Worm (Caenorhabditis elegans): ENCODE results near the gene cyb-1.

cyb-1 gene

DNA sequence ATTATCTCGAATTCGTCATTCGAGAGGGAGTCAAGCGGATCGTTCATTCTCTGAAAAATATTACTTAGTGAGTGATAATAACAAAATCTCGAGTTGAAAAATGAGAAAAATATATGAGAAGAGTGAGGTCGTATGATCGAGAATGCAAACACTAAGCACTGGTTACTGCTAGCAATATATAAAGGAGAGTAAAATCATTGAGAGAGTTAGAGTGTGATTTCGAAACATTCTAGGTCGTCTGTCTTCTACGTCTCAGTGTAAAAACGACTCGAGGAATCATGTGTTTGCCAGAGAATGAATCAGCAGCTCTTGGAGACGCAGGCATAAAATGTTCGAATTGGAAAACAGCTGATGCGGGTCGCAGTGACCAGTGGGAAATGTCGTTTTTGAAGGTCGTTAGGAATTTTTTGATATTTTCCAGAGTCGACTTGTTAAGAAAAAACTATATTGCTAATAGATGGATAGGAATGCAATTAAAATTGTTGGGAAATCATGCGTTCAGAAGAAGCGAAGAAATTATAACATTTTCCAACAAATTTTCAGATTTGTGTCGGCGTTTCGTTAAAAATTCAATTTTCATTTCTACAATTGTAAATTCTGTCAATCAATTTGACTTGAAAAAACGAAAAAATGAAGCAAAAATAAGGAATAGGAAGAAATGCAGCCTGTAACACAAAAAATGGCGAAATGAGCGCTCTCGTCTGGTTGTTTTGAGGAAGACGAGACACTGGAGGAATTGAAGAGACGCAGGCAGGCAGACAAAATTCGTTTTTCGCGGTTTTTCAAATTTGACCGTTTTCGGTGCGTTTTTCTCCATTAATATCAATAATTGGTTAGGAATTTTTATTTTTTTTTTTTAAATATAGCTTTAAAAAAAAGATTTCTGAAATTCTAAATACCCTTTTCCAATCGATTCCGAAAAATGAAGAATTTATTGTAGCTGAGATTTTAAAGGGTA is 37.7 kb upstream of the cyb-1 start, which contains the start of gene allo-1 (continued):
- TF ChIP-seq F16B12.6 (tag; optimal IDR thresholded peaks at IDR 0.05) = no peak
- TF ChIP-seq nhr-237 (tag; optimal IDR thresholded peaks at IDR 0.05) = no peak
- TF ChIP-seq tbx-2 (tag; optimal IDR thresholded peaks at IDR 0.05) = peak; percentile 33
- TF ChIP-seq mab-9 (GFP tag; IDR thresholded peaks at IDR 0.05) = no peak
- no peak for TF ChIP-seq lin-15B (tag; optimal IDR thresholded peaks at IDR 0.05)
- no peak for TF ChIP-seq fkh-10 (GFP tag; optimal IDR thresholded peaks at IDR 0.05)
- no peak for TF ChIP-seq ets-5 (GFP tag; IDR thresholded peaks at IDR 0.05)
- TF ChIP-seq ceh-82 (tag; optimal IDR thresholded peaks at IDR 0.05) = peak in 1 of 3 experiments; percentile 77
- TF ChIP-seq nhr-85 (tag) = peak; percentile 94
- TF ChIP-seq zip-4 (GFP tag; optimal IDR thresholded peaks at IDR 0.05) = peak; percentile 2
- no peak for TF ChIP-seq vab-15 (tag; optimal IDR thresholded peaks at IDR 0.05)
- peak; percentile 66 to 86 for TF ChIP-seq lsy-2 (tag; optimal IDR thresholded peaks at IDR 0.05)
- TF ChIP-seq unc-62 (GFP tag; optimal IDR thresholded peaks at IDR 0.05) = no peak
- peak; percentile 52 for TF ChIP-seq hpl-2 (GFP tag; optimal IDR thresholded peaks at IDR 0.05)
- peak; percentile 70 for TF ChIP-seq nhr-19 (GFP tag; conservative IDR thresholded peaks at IDR 0.05)
- TF ChIP-seq zag-1 (tag; optimal IDR thresholded peaks at IDR 0.05) = no peak
- no peak for TF ChIP-seq ztf-4 (tag; optimal IDR thresholded peaks at IDR 0.05)
- peak; percentile 82 to 88 (median 85) for TF ChIP-seq dpl-1 (GFP tag; optimal IDR thresholded peaks at IDR 0.05)
- TF ChIP-seq snu-23 (GFP tag; optimal IDR thresholded peaks at IDR 0.05) = peak; percentile 75
- TF ChIP-seq elt-3 (tag; optimal IDR thresholded peaks at IDR 0.05) = peak in 2 of 6 experiments; percentile 46 to 77
- no peak for TF ChIP-seq ceh-8 (GFP tag; optimal IDR thresholded peaks at IDR 0.05)
- no peak for TF ChIP-seq nhr-76 (tag; optimal IDR thresholded peaks at IDR 0.05)
- TF ChIP-seq sup-37 (GFP tag; optimal IDR thresholded peaks at IDR 0.05) = no peak
- TF ChIP-seq unc-30 (tag; optimal IDR thresholded peaks at IDR 0.05) = no peak
- TF ChIP-seq lir-3 (tag; optimal IDR thresholded peaks at IDR 0.05; ENCODE audit: poor library complexity) = peak; percentile 40
- no peak for TF ChIP-seq aly-2 (tag; optimal IDR thresholded peaks at IDR 0.05)
- TF ChIP-seq lin-35 (GFP tag; optimal IDR thresholded peaks at IDR 0.05) = peak; percentile 79 to 90
- TF ChIP-seq lin-14 (GFP tag; optimal IDR thresholded peaks at IDR 0.05) = peak; percentile 97
- peak; percentile 53 for TF ChIP-seq nhr-47 (tag; optimal IDR thresholded peaks at IDR 0.05)
- TF ChIP-seq mdl-1 (tag; optimal IDR thresholded peaks at IDR 0.05) = peak in 1 of 2 experiments; percentile 83
- peak; percentile 32 for TF ChIP-seq nhr-77 (tag; optimal IDR thresholded peaks at IDR 0.05)
- peak; percentile 48 for TF ChIP-seq pag-3 (tag; optimal IDR thresholded peaks at IDR 0.05; ENCODE audit: borderline replicate concordance, insufficient read depth)
- TF ChIP-seq ceh-63 (GFP tag; optimal IDR thresholded peaks at IDR 0.05) = no peak
- 0 out of 2 replicates have a peak, but pooled peaks have one; percentile 32 for TF ChIP-seq unc-98 (GFP tag; IDR thresholded peaks at IDR 0.05)
- peak; percentile 65 to 90 for TF ChIP-seq efl-1 (optimal IDR thresholded peaks at IDR 0.05)
- peak; percentile 90 to 99 for TF ChIP-seq efl-1 (GFP tag; optimal IDR thresholded peaks at IDR 0.05 in 1 of 2)
- peak; percentile 23 for TF ChIP-seq unc-86 (tag; optimal IDR thresholded peaks at IDR 0.05)
- peak; percentile 29 for TF ChIP-seq pax-3 (tag; optimal IDR thresholded peaks at IDR 0.05)
- no peak for TF ChIP-seq lin-39 (tag; optimal IDR thresholded peaks at IDR 0.05)
- TF ChIP-seq fkh-8 (tag; optimal IDR thresholded peaks at IDR 0.05) = peak; percentile 68
- peak; percentile 7; the same call in 1 of the 2 replicates for TF ChIP-seq isw-1 (GFP tag; IDR thresholded peaks at IDR 0.05)
- TF ChIP-seq elt-2 (tag; optimal IDR thresholded peaks at IDR 0.05) = peak; percentile 32
- peak; percentile 84 for TF ChIP-seq fos-1 (tag; optimal IDR thresholded peaks at IDR 0.05)
- TF ChIP-seq swsn-7 (tag; optimal IDR thresholded peaks at IDR 0.05) = peak; percentile 44
- TF ChIP-seq ceh-90 (tag; optimal IDR thresholded peaks at IDR 0.05) = no peak
- TF ChIP-seq unc-130 (tag; optimal IDR thresholded peaks at IDR 0.05) = peak; percentile 86
- peak; percentile 67 for TF ChIP-seq mep-1 (tag; optimal IDR thresholded peaks at IDR 0.05)
- TF ChIP-seq hlh-4 (tag; optimal IDR thresholded peaks at IDR 0.05) = no peak
- no peak for TF ChIP-seq dsc-1 (tag; optimal IDR thresholded peaks at IDR 0.05)
- TF ChIP-seq tlp-1 (tag; optimal IDR thresholded peaks at IDR 0.05) = no peak
